Worm (Caenorhabditis elegans) whole organism, L1 larva: ENCODE data around the gene srsx-33.

Source experiments
- C04F5.9 ChIP-seq: sonication (generic microtip); optimal IDR thresholded peaks from 2 replicates; lab custom pipeline; 2016; ENCODE audit warnings: missing genetic modification characterization, missing compliant biosample characterization
- Y116A8C.19 ChIP-seq: sonication (generic microtip); optimal IDR thresholded peaks from 2 replicates; lab custom pipeline; 2016; ENCODE audit warnings: missing compliant biosample characterization, missing genetic modification characterization, borderline replicate concordance
- ama-1 ChIP-seq: fragments of 150-350 bp; optimal IDR thresholded peaks from 2 replicates; lab custom pipeline; 2014
- blmp-1 ChIP-seq: fragments of 150-350 bp; optimal IDR thresholded peaks from 2 replicates; lab custom pipeline; 2014; ENCODE audit warnings: missing biosample characterization, missing genetic modification characterization
- ceh-82 ChIP-seq, 3 experiments: fragments of 150-350 bp in 1 of 3; sonication (generic microtip) in 2 of 3; optimal IDR thresholded peaks; 2 replicates each; lab custom pipeline; 2014 to 2017; ENCODE audit warnings: missing biosample characterization in 3 of 3, missing genetic modification characterization in 3 of 3
- ceh-88 ChIP-seq: fragments of 200-800 bp; sonication (Bioruptor generic); IDR thresholded peaks from 2 replicates; pipeline ENCODE4 v1.3.6; 2022; ENCODE audit warnings: missing genetic modification characterization, missing compliant biosample characterization
- ceh-90 ChIP-seq: sonication (generic microtip); optimal IDR thresholded peaks from 2 replicates; lab custom pipeline; 2016; ENCODE audit warnings: missing genetic modification characterization, missing compliant biosample characterization
- dpl-1 ChIP-seq, 3 experiments: fragments of 150-350 bp in 2 of 3; sonication (generic microtip) in 1 of 3; optimal IDR thresholded peaks; 2 replicates each; lab custom pipeline; 2014 to 2017; ENCODE audit warnings: missing biosample characterization in 3 of 3, missing genetic modification characterization in 3 of 3, missing genetic modification reagents in 3 of 3
- dsc-1 ChIP-seq: sonication (generic microtip); optimal IDR thresholded peaks from 2 replicates; lab custom pipeline; 2016; ENCODE audit warnings: mild to moderate bottlenecking, missing genetic modification characterization, missing compliant biosample characterization
- efl-3 ChIP-seq: fragments of 200-800 bp; sonication (Bioruptor generic); optimal IDR thresholded peaks from 2 replicates; lab custom pipeline; 2018; ENCODE audit warnings: mild to moderate bottlenecking, missing genetic modification characterization, missing compliant biosample characterization
- egl-13 ChIP-seq: sonication (generic microtip); optimal IDR thresholded peaks from 2 replicates; lab custom pipeline; 2016; ENCODE audit warnings: missing genotype, missing genetic modification reagents, missing genetic modification characterization, missing compliant biosample characterization
- egl-27 ChIP-seq, 2 experiments: fragments of 150-350 bp in 1 of 2; sonication (generic microtip); optimal IDR thresholded peaks; 3 replicates each; lab custom pipeline; 2017 to 2018; ENCODE audit warnings: missing biosample characterization in 2 of 2, missing genetic modification characterization in 2 of 2, missing genetic modification reagents in 2 of 2
- elt-3 ChIP-seq, 6 experiments: fragments of 150-350 bp in 1 of 6; sonication (generic microtip); optimal IDR thresholded peaks; 2 replicates each; lab custom pipeline; 2017 to 2018; ENCODE audit warnings: missing biosample characterization in 6 of 6, missing genetic modification characterization in 6 of 6, inconsistent platforms in 1 of 6
- ets-5 ChIP-seq: fragments of 200-800 bp; sonication (Bioruptor generic); IDR thresholded peaks from 2 replicates; pipeline ENCODE4 v1.3.6; 2022; ENCODE audit warnings: missing genetic modification characterization, missing compliant biosample characterization
- fkh-10 ChIP-seq: sonication (generic microtip); optimal IDR thresholded peaks from 2 replicates; lab custom pipeline; 2017; ENCODE audit warnings: missing biosample characterization, missing genetic modification reagents, missing genetic modification characterization
- grh-1 ChIP-seq: fragments of 200-800 bp; sonication (Bioruptor generic); IDR thresholded peaks from 2 replicates; pipeline ENCODE4 v1.3.6; 2022; ENCODE audit warnings: missing genetic modification reagents, missing genetic modification characterization, missing compliant biosample characterization
- irx-1 ChIP-seq: sonication (generic microtip); optimal IDR thresholded peaks from 2 replicates; lab custom pipeline; 2016; ENCODE audit warnings: missing genetic modification characterization, missing compliant biosample characterization
- lin-14 ChIP-seq: fragments of 200-800 bp; sonication (Bioruptor generic); optimal IDR thresholded peaks from 2 replicates; lab custom pipeline; 2018; ENCODE audit warnings: mild to moderate bottlenecking, missing genetic modification characterization, moderate library complexity, missing compliant biosample characterization
- lin-35 ChIP-seq, 2 experiments: fragments of 150-350 bp; optimal IDR thresholded peaks; 2 replicates each; lab custom pipeline; 2014; ENCODE audit warnings: missing biosample characterization in 2 of 2, missing genetic modification characterization in 2 of 2, missing genetic modification reagents in 2 of 2
- lir-3 ChIP-seq: sonication (generic microtip); optimal IDR thresholded peaks from 2 replicates; lab custom pipeline; 2016; ENCODE audit warnings: mild to moderate bottlenecking, missing genetic modification characterization, moderate library complexity, missing compliant biosample characterization; ENCODE audit not compliant: poor library complexity
- lsy-2 ChIP-seq, 2 experiments: fragments of 150-350 bp; optimal IDR thresholded peaks; 2 replicates each; lab custom pipeline; 2014; ENCODE audit warnings: missing biosample characterization in 2 of 2, missing genetic modification characterization in 2 of 2
- mab-9 ChIP-seq: fragments of 200-800 bp; sonication (Bioruptor generic); IDR thresholded peaks from 2 replicates; pipeline ENCODE4 v1.3.6; 2022; ENCODE audit warnings: missing genetic modification reagents, missing genetic modification characterization, missing compliant biosample characterization
- mep-1 ChIP-seq: fragments of 150-350 bp; optimal IDR thresholded peaks from 2 replicates; lab custom pipeline; 2014; ENCODE audit warnings: missing biosample characterization, missing genetic modification characterization
- nhr-11 ChIP-seq: fragments of 150-350 bp; optimal IDR thresholded peaks from 2 replicates; lab custom pipeline; 2014; ENCODE audit warnings: missing biosample characterization, missing genetic modification characterization
- nhr-19 ChIP-seq: fragments of 200-800 bp; sonication (Bioruptor generic); conservative IDR thresholded peaks from 2 replicates; pipeline ENCODE4 v1.3.6; 2022; ENCODE audit warnings: missing genetic modification characterization, missing compliant biosample characterization
- nhr-47 ChIP-seq: sonication (generic microtip); optimal IDR thresholded peaks from 2 replicates; lab custom pipeline; 2016; ENCODE audit warnings: mild to moderate bottlenecking, missing genetic modification characterization, moderate library complexity, missing compliant biosample characterization
- nhr-76 ChIP-seq: sonication (generic microtip); optimal IDR thresholded peaks from 2 replicates; lab custom pipeline; 2017; ENCODE audit warnings: missing biosample characterization, missing genetic modification characterization
- nhr-84 ChIP-seq: sonication (generic microtip); optimal IDR thresholded peaks from 2 replicates; lab custom pipeline; 2017; ENCODE audit warnings: missing biosample characterization, missing genetic modification characterization
- nhr-90 ChIP-seq: sonication (generic microtip); optimal IDR thresholded peaks from 2 replicates; lab custom pipeline; 2016; ENCODE audit warnings: mild to moderate bottlenecking, missing genetic modification characterization, missing compliant biosample characterization; ENCODE audit not compliant: poor library complexity
- pag-3 ChIP-seq: sonication (generic microtip); optimal IDR thresholded peaks from 2 replicates; lab custom pipeline; 2017; ENCODE audit warnings: missing genetic modification characterization, mild to moderate bottlenecking, missing compliant biosample characterization, antibody characterized with exemption, borderline replicate concordance; ENCODE audit not compliant: insufficient read depth
- pax-3 ChIP-seq: fragments of 200-800 bp; sonication (Bioruptor generic); optimal IDR thresholded peaks from 2 replicates; lab custom pipeline; 2018; ENCODE audit warnings: mild to moderate bottlenecking, missing genetic modification characterization, moderate library complexity, missing compliant biosample characterization
- rnt-1 ChIP-seq: sonication (generic microtip); optimal IDR thresholded peaks from 2 replicates; lab custom pipeline; 2016; ENCODE audit warnings: mild to moderate bottlenecking, missing genetic modification characterization, moderate library complexity, missing compliant biosample characterization
- skn-1 ChIP-seq: fragments of 150-350 bp; optimal IDR thresholded peaks from 2 replicates; lab custom pipeline; 2014; ENCODE audit warnings: missing biosample characterization, missing genetic modification characterization
- snpc-4 ChIP-seq: fragments of 150-350 bp; optimal IDR thresholded peaks from 2 replicates; lab custom pipeline; 2014; ENCODE audit warnings: missing biosample characterization, missing genetic modification characterization
- snu-23 ChIP-seq: sonication (generic microtip); optimal IDR thresholded peaks from 2 replicates; lab custom pipeline; 2016; ENCODE audit warnings: missing genetic modification characterization, missing compliant biosample characterization
- sox-4 ChIP-seq: sonication (generic microtip); optimal IDR thresholded peaks from 2 replicates; lab custom pipeline; 2016; ENCODE audit warnings: missing genetic modification characterization, missing compliant biosample characterization
- unc-86 ChIP-seq: sonication (generic microtip); optimal IDR thresholded peaks from 2 replicates; lab custom pipeline; 2016; ENCODE audit warnings: missing genetic modification characterization, missing compliant biosample characterization
- vab-15 ChIP-seq: sonication (generic microtip); optimal IDR thresholded peaks from 2 replicates; lab custom pipeline; 2017; ENCODE audit warnings: missing genotype, mild to moderate bottlenecking, missing genetic modification characterization, missing compliant biosample characterization
- zip-4 ChIP-seq: fragments of 200-800 bp; sonication (Bioruptor generic); optimal IDR thresholded peaks from 2 replicates; lab custom pipeline; 2018; ENCODE audit warnings: mild to moderate bottlenecking, missing genetic modification characterization, moderate library complexity, missing compliant biosample characterization

srsx-33 gene

DNA sequence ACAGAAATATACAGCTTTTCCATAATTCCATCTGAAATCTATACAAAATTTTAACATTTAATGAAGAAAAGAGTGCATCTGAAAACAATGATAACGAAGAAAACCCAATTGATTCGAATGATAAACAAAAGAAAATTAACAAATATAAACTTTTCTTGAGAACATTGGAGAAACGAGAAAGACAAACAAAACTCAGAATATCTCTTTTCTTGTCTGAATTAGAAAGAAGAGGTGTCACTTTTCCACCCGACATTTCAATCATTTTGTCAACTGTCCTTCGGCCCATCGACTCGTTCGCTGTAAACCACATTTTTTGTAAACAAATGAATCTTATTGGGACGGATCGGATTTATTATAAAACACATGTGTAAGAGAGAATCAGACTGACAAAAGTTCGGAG is 26.3 kb downstream of the srsx-33 start, which contains the start of gene bgal-1:
bgal-1 (minus strand) TSS at position 38 of the 400 bp plus-strand sequence.
- TF ChIP-seq lin-35 (GFP tag; optimal IDR thresholded peaks at IDR 0.05; lab: Kevin White, UChicago): no peak
- no peak for TF ChIP-seq nhr-11 (tag; lab: Kevin White, UChicago)
- TF ChIP-seq nhr-19: no peak
- TF ChIP-seq skn-1 (tag; lab: Kevin White, UChicago): no peak
- no peak for TF ChIP-seq egl-27 (tag; optimal IDR thresholded peaks at IDR 0.05; lab: Kevin White, UChicago)
- peak; percentile 65 for TF ChIP-seq ama-1
- peak; percentile 7 to 9 for TF ChIP-seq lsy-2 (tag; optimal IDR thresholded peaks at IDR 0.05; lab: Kevin White, UChicago)
- TF ChIP-seq ceh-88 (GFP tag; lab: Robert Waterston, UW): no peak
- no peak for TF ChIP-seq sox-4 (tag; lab: Kevin White, UChicago)
- no peak for TF ChIP-seq pax-3 (tag; lab: Kevin White, UChicago)
- peak; percentile 63 for TF ChIP-seq dsc-1 (tag; lab: Kevin White, UChicago)
- TF ChIP-seq C04F5.9 (tag; lab: Kevin White, UChicago): no peak
- no peak for TF ChIP-seq ceh-90 (tag; lab: Kevin White, UChicago)
- TF ChIP-seq mep-1 (tag; lab: Kevin White, UChicago): peak; percentile 7
- TF ChIP-seq Y116A8C.19 (tag; lab: Kevin White, UChicago): no peak
- TF ChIP-seq nhr-90 (tag; lab: Kevin White, UChicago): peak; percentile 15
- no peak for TF ChIP-seq unc-86
- TF ChIP-seq rnt-1 (tag; lab: Kevin White, UChicago): no peak
- TF ChIP-seq nhr-84 (tag; lab: Kevin White, UChicago): no peak
- no peak for TF ChIP-seq irx-1
- TF ChIP-seq nhr-47 (tag; lab: Kevin White, UChicago): no peak
- peak; percentile 37 for TF ChIP-seq lin-14 (GFP tag; lab: Kevin White, UChicago)
- TF ChIP-seq mab-9 (GFP tag; lab: Robert Waterston, UW): no peak
- TF ChIP-seq efl-3: no peak
- TF ChIP-seq snu-23 (GFP tag; lab: Kevin White, UChicago): peak; percentile 16
- TF ChIP-seq, all 84 proteins: peak for 7

DNA sequence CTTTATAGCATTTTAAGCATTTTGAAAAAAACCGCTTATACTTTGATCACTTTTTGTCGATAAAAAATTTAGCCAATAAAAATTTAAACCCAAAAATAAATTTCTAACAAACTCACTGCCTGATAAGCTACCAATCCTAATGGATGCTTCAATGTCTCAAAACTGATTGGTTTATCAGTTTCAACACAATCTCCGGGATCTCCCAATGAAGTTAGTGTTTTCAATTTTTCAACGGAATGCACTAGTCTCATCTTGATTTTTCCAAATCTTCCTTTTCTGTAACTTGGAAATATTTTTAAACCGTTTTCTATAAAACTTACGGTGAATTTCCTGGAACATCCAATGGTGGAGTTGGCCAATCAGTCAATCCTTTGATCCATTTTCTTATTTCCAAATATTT is 28.6 kb downstream of the srsx-33 start:
- TF ChIP-seq grh-1 (GFP tag; lab: Robert Waterston, UW) (no peak), nhr-11 (tag; lab: Kevin White, UChicago) (no peak), egl-27 (tag; optimal IDR thresholded peaks at IDR 0.05; lab: Kevin White, UChicago) (no peak), skn-1 (tag; lab: Kevin White, UChicago) (no peak), ama-1 (no peak), dpl-1 (GFP tag; optimal IDR thresholded peaks at IDR 0.05; lab: Kevin White, UChicago) (no peak), ets-5 (GFP tag; lab: Robert Waterston, UW) (no peak), pag-3 (no peak), mep-1 (tag; lab: Kevin White, UChicago) (no peak), ceh-82 (tag; optimal IDR thresholded peaks at IDR 0.05; lab: Kevin White, UChicago) (no peak), vab-15 (tag; lab: Kevin White, UChicago) (no peak), nhr-76 (tag; lab: Kevin White, UChicago) (no peak), nhr-90 (tag; lab: Kevin White, UChicago) (no peak), lir-3 (no peak), snpc-4 (tag; lab: Kevin White, UChicago) (no peak), fkh-10 (GFP tag; lab: Kevin White, UChicago) (no peak), egl-13 (no peak)
- TF ChIP-seq, all 84 proteins: peak for 0

DNA sequence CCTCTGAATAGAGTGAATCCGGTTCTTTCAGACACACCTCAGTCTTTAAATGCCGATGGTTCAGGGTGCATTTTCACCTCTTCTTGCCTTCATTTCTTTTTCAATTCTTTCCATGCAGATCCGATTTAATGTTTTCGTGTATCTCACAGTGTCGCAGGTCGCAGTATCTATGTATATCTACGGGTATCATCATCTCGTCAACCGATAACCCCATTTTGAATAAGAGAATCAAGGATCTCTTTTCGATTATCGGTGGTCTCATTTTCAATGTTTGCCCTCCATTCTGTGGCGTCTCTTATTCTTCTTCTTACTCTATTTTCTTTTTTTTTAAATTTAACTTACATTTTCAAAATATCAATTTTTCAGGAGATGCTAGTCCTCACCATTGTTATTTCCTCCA is 31.4 kb downstream of the srsx-33 start, which contains the start of gene T19B10.2:
T19B10.2 (plus strand) TSS at position 367 of the 400 bp plus-strand sequence.
- TF ChIP-seq elt-3 (tag; optimal IDR thresholded peaks at IDR 0.05; lab: Kevin White, UChicago) (peak in 1 of 6 experiments; percentile 15), blmp-1 (tag; lab: Kevin White, UChicago) (peak; percentile 84), zip-4 (GFP tag; lab: Kevin White, UChicago) (no peak)
- TF ChIP-seq, all 84 proteins: peak for 2
